Worm (Caenorhabditis elegans) whole organism, young adult: ENCODE data around the gene srd-40.

ENCODE experiments used
- mxl-1 ChIP-seq: sonication (generic microtip); optimal IDR thresholded peaks from 2 replicates; lab custom pipeline; 2016; ENCODE audit warnings: missing genetic modification characterization, missing compliant biosample characterization
- nhr-90 ChIP-seq: sonication (generic microtip); optimal IDR thresholded peaks from 2 replicates; lab custom pipeline; 2016; ENCODE audit warnings: missing genotype, mild to moderate bottlenecking, missing genetic modification characterization, missing compliant biosample characterization
- tbx-9 ChIP-seq: sonication (generic microtip); optimal IDR thresholded peaks from 2 replicates; lab custom pipeline; 2016; ENCODE audit warnings: borderline replicate concordance, missing genetic modification characterization, inconsistent platforms, missing compliant biosample characterization

- TF ChIP-seq tbx-9 (tag; lab: Kevin White, UChicago) = no peak
- TF ChIP-seq nhr-90 (tag; lab: Kevin White, UChicago) = peak; percentile 91
- no peak for TF ChIP-seq mxl-1 (tag; lab: Kevin White, UChicago)
These were observed 39.5 kb downstream of the srd-40 start for ce11 chrX:12362951-12363486.
